Fruit fly (Drosophila melanogaster): ENCODE results near the gene bocks.

bocks gene

DNA sequence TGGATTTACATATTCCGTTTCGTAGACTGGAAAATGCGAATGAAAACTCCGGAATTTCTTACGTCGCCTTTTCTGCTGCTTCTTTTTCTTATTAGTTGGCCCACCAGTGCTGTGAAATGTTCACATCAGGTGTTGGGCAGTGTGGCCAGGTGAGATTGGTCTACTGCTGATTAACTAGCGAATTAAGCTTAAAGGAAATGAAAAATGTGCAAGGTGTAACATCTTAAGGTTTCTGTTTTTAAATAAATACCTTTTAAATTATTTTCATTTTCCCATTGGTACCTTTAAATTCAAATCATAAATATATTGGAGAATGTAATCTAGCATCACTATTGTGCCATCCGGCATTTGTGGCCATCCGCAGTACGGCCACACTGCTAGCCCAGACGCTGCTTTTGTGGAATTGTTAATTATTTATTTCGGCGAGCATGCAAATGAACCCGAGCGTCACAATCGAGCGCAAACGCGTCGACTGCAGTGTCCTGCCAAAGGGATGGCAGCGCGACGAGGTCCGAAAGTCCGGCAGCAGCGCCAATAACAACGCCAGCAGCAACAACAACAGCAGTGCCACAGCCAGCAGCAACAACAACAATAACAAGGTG is 31.3 kb downstream of the bocks start, which contains the start of the genes AP-1mu and MBD-like:
Gene AP-1mu, minus strand, starts transcription at position 113 of the 602 bp plus-strand sequence.
Gene MBD-like, plus strand, starts transcription at position 348 of the 602 bp plus-strand sequence.
- TF ChIP-seq noc (tag; optimal IDR thresholded peaks at IDR 0.05), result peak; percentile 61

DNA sequence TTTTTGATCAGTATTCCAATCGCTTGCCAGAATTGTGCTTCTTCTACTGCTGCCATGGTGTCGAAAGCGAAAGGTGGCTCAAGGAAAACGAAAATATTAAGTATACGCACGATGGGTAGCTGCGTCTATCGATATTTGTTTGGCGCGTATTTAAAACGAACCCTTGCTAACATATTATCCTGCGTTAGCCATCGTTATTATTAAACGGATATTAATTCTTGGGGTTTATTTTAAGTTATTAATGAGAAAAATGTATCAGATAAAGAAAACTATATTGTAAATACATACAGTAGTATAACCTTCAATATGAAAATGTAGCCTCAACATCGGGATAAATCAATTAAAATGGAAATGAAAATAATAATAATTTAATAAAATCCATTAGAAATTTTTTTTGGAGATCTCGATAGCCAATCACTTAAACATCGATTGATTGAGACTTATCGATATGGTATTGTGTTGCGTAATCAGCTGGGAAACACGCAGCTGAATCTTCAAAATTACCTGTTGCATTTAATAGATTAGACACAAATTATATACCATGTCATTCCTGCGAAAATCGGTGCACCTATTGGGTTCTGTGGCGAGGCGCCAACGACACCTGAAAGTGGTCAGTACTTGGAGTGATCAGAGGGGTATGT is 35.3 kb downstream of the bocks start, which contains the start of the genes CG9386 and BckdhA:
Gene CG9386, minus strand, starts transcription at position 75 of the 641 bp plus-strand sequence.
Gene BckdhA, plus strand, starts transcription at position 452 of the 641 bp plus-strand sequence.
- TF ChIP-seq noc (tag; optimal IDR thresholded peaks at IDR 0.05), result peak; percentile 50

DNA sequence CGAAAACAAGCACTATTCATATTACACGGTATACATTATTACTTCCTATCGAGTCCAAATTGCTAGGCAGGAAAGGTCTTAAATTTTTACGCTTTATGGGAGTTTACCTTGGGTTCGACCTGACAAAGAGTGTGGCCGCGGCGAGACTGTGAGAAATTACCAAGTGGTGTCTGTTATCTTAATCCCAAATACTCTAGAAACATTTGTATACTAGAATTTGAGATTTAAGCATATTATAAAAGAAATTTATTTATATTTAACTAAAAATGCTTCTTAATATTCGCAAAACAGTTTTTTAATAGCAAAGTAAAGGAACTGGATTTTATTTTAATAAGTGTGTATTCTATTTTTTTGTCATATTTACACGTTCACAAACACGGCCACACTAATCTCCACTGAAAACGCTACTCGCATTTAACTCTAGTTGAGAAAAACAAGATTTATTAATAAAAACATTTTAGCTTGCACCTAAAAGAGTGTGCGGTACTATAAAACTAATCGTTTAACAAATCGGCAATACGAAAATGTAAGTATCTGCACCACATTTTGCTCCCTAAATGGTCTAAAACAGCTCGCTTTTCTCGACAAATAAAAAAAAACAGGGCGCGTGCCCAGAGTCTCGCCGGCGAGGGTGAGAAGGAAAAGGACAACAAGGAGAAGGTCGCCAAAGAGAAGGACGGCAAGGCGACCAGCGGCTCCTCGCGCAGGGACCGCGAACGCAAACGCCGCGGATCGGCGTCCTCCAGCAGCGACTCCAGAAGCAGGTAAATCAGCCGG is 39.0 kb downstream of the bocks start, which contains the start of the genes mura and RnpS1:
Gene mura, minus strand, starts transcription at position 148 of the 777 bp plus-strand sequence.
Gene RnpS1, plus strand, starts transcription at position 376 of the 777 bp plus-strand sequence.
- peak; percentile 61 for TF ChIP-seq noc (tag; optimal IDR thresholded peaks at IDR 0.05)

DNA sequence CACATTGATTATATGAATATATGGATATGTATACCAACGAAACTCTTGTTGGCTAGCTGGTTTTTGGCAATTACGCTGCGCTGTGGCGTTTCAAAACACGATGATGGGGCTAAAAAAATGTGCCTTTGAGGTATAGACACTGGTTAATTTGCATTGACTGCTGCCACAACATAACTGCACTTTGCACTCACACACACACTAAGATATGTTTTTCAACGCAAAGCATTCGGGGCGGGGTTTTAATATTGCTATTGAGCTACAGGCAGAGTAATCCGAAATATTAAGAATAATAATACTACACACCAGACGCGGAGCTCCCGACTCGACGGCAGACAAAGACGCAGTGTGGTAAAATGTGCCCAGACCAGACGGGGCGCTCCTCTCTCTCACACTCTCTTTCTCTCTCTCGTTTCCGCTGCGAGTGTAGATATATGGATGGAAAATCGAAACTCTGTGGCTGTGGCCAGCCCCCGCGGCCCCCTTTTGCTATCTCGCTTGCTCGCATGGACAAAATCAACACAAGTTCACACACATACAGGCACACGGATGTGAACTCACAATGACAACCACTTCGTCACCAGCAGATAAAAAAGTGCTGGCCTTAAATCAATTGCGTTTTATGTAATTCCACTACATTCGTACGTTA is 39.7 kb downstream of the bocks start:
- no peak for TF ChIP-seq noc (tag; optimal IDR thresholded peaks at IDR 0.05)

DNA sequence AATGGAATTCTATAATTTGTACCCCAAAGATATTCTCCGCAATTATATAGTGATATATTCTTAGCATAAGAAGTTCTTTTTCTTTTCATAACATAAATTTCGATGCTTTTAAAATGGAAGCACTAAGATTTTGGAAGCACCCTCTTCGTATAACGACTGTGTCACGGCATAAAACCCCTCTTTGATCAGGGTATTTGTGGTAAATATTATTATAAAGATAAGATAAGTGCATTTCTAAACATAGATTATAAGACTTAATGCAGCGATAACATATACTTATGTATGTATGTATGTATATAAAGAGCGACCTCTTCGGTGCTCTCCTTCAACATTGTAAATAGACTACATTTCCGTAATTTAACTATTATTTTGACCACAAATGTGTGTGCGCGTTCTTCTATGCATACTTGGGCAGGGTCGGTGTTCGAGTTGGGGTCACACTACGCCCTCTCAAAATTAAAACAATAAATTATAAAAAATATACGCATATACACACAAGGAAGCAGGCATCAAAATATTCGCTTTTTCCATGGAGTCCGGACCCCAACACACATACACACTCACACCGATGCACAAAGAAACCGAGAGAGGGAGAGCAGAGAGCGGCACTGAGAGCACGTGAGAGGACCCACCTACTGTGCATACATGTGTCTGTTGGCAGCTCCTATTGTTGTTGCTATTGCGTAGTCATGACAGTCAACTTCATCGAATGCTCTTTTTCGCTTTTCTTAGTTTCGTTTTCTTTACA is 40.4 kb downstream of the bocks start:
- TF ChIP-seq noc (tag; optimal IDR thresholded peaks at IDR 0.05), result no peak

DNA sequence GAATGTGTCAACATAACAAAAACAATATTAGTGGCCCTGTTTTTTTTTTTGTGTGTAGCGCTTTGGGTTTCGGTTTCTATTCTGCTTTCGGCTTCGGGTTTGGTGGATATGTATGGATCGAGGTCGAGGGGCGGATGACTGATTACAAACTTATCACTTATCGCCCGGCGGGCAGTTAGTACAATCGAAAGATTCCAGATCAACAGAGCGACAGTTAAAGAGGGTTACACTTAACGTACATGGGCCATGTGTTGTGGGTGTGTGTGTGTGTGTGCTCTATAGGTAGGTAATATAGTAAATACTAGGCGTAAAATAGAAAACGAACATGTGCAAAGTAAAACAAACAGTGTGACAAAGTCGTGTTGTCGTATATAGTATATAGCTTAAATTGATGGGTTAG is 42.0 kb downstream of the bocks start:
- TF ChIP-seq noc (tag; optimal IDR thresholded peaks at IDR 0.05), result no peak

DNA sequence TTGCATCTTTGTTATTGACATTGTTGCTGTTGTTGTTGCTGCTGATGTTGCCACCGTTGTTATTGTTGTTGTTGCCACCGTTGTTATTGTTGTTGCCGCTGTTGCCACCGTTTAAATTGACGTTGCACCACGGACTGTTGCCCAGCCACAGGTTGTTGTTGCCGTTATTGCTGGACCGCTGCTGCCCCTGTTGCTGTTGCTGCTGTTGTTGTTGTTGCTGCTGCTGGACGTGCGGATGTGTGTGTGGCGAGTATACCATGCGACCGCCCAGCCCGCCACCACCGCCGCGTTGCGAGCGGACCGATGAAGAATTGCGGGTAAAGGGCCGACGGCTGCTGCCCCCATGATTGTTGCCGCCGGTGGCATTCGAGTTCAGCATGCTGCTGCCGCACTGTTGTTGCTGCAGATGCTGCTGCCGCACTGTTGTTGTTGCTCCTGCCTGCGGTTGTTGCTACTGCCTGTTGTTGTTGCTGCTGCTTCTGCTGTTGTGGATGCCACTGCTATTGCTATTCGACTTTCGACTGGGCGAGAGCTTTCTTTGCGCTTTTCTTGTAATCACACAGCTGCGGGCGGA is 43.9 kb downstream of the bocks start:
- TF ChIP-seq noc (tag; optimal IDR thresholded peaks at IDR 0.05), result no peak

DNA sequence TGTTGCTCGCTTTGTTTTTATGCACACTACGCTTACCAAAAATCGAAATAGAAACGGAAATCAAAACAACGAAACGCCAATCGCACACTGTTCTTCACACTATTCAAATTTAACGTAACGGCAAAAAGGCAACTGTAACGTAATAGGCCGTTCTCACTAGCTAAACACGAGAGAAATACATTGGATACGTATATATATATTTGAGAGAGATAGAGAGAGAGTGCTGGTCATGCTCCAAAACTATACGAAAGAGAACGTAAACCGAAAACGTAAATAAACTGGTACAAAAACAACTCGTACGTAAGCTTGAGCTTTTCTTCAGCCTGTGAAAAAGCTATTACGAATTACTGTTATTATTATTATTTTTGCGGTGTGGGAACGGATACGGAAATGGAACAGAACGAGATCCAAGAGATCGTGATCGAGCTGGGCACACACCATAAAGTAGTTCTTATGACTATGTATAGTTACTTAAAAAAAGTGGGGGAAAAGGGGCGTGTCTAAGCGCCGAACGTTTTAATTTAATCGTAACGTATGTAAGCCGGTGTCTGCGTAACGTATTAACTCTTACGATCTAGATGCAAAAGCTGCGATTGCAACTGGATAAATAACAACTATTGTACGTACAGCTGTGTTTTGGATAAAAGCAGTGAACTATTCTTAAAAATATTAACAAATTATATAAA is 47.2 kb downstream of the bocks start:
- TF ChIP-seq noc (tag; optimal IDR thresholded peaks at IDR 0.05), result no peak

Data from whole organism, larva.